Worm (Caenorhabditis elegans) whole organism, L4 larva: ENCODE measurements around the gene C05D11.5.
A peak's percentile ranks its signal among the peaks of the same experiment; 100 is the strongest.

Source experiments
- T26A8.4 ChIP-seq: fragments of 200-800 bp; sonication (Bioruptor generic); IDR thresholded peaks from 2 replicates; pipeline ENCODE4 v1.3.6; 2022; ENCODE audit warnings: missing genetic modification characterization, missing compliant biosample characterization
- Y48G9A.11 ChIP-seq: fragments of 200-800 bp; sonication (Bioruptor generic); IDR thresholded peaks from 2 replicates; pipeline ENCODE4 v1.3.6; 2022; ENCODE audit warnings: missing genetic modification reagents, missing genetic modification characterization, missing compliant biosample characterization
- Y5F2A.4 ChIP-seq: fragments of 200-800 bp; sonication (Bioruptor generic); optimal IDR thresholded peaks from 2 replicates; lab custom pipeline; 2018; ENCODE audit warnings: mild to moderate bottlenecking, missing genetic modification characterization, missing compliant biosample characterization
- Y75B8A.6 ChIP-seq: fragments of 200-800 bp; sonication (Bioruptor generic); IDR thresholded peaks from 2 replicates; pipeline ENCODE4 v1.3.6; 2022; ENCODE audit warnings: missing genetic modification reagents, missing genetic modification characterization, missing compliant biosample characterization
- ZK337.2 ChIP-seq: fragments of 200-800 bp; sonication (Bioruptor generic); IDR thresholded peaks from 2 replicates; pipeline ENCODE4 v1.3.6; 2022; ENCODE audit warnings: missing genetic modification reagents, missing genetic modification characterization, missing compliant biosample characterization
- aly-2 ChIP-seq: sonication (generic microtip); optimal IDR thresholded peaks from 2 replicates; lab custom pipeline; 2018; ENCODE audit warnings: missing biosample characterization, missing genetic modification characterization
- ama-1 ChIP-seq: fragments of 150-350 bp; optimal IDR thresholded peaks from 2 replicates; lab custom pipeline; 2014; ENCODE audit warnings: inconsistent platforms, mixed read lengths
- attf-4 ChIP-seq: sonication (generic microtip); optimal IDR thresholded peaks from 3 replicates; lab custom pipeline; 2017; ENCODE audit warnings: missing biosample characterization, missing genetic modification characterization
- ceh-20 ChIP-seq: fragments of 200-800 bp; sonication (Bioruptor generic); IDR thresholded peaks from 2 replicates; pipeline ENCODE4 v1.3.6; 2022; ENCODE audit warnings: missing genetic modification reagents, missing genetic modification characterization, missing compliant biosample characterization
- cey-2 ChIP-seq: sonication (generic microtip); optimal IDR thresholded peaks from 3 replicates; lab custom pipeline; 2017; ENCODE audit warnings: missing genetic modification characterization, mild to moderate bottlenecking, missing compliant biosample characterization, antibody characterized with exemption, borderline replicate concordance; ENCODE audit not compliant: insufficient read depth
- ctbp-1 ChIP-seq: fragments of 200-800 bp; sonication (Bioruptor generic); IDR thresholded peaks from 2 replicates; pipeline ENCODE4 v1.3.6; 2022; ENCODE audit warnings: missing genetic modification reagents, missing genetic modification characterization, missing compliant biosample characterization
- daf-16 ChIP-seq, 3 experiments: sonication (generic microtip); optimal IDR thresholded peaks; 2 replicates each; lab custom pipeline; 2016 to 2017; ENCODE audit warnings: missing genetic modification characterization in 3 of 3, missing genetic modification reagents in 3 of 3, mild to moderate bottlenecking in 2 of 3, missing compliant biosample characterization in 2 of 3, missing biosample characterization in 1 of 3, moderate library complexity in 1 of 3
- dmd-8 ChIP-seq: fragments of 200-800 bp; sonication (Bioruptor generic); IDR thresholded peaks from 2 replicates; pipeline ENCODE4 v1.3.6; 2022; ENCODE audit warnings: missing genetic modification characterization, missing compliant biosample characterization
- dpl-1 ChIP-seq: fragments of 150-350 bp; optimal IDR thresholded peaks from 2 replicates; lab custom pipeline; 2014; ENCODE audit warnings: missing biosample characterization, missing genetic modification reagents, missing genetic modification characterization
- dve-1 ChIP-seq: sonication (generic microtip); optimal IDR thresholded peaks from 2 replicates; lab custom pipeline; 2017; ENCODE audit warnings: antibody characterized with exemption, mild to moderate bottlenecking, missing genetic modification characterization, missing compliant biosample characterization; ENCODE audit not compliant: insufficient read depth
- egl-27 ChIP-seq: sonication (generic microtip); optimal IDR thresholded peaks from 3 replicates; lab custom pipeline; 2017; ENCODE audit warnings: missing biosample characterization, missing genetic modification reagents, missing genetic modification characterization
- egl-43 ChIP-seq: fragments of 200-800 bp; sonication (Bioruptor generic); IDR thresholded peaks from 2 replicates; pipeline ENCODE4 v1.3.6; 2022; ENCODE audit warnings: missing genetic modification reagents, missing genetic modification characterization, missing compliant biosample characterization
- fos-1 ChIP-seq: fragments of 150-350 bp; optimal IDR thresholded peaks from 2 replicates; lab custom pipeline; 2014; ENCODE audit warnings: missing biosample characterization, missing genetic modification characterization
- hif-1 ChIP-seq, 2 experiments: sonication (generic microtip); optimal IDR thresholded peaks; 2 replicates each; lab custom pipeline; 2016 to 2017; ENCODE audit warnings: missing compliant biosample characterization in 2 of 2, missing genetic modification characterization in 2 of 2, missing genetic modification reagents in 2 of 2, missing genotype in 2 of 2, mild to moderate bottlenecking in 1 of 2
- hlh-11 ChIP-seq: fragments of 200-800 bp; sonication (Bioruptor generic); optimal IDR thresholded peaks from 2 replicates; lab custom pipeline; 2018; ENCODE audit warnings: mild to moderate bottlenecking, missing genetic modification characterization, missing compliant biosample characterization
- hlh-30 ChIP-seq: sonication (generic microtip); optimal IDR thresholded peaks from 2 replicates; lab custom pipeline; 2017; ENCODE audit warnings: antibody characterized with exemption, mild to moderate bottlenecking, missing genetic modification characterization, missing compliant biosample characterization; ENCODE audit not compliant: insufficient read depth
- hmg-1.1 ChIP-seq: fragments of 200-800 bp; sonication (Bioruptor generic); IDR thresholded peaks from 2 replicates; pipeline ENCODE4 v1.3.6; 2022; ENCODE audit warnings: missing genetic modification reagents, missing genetic modification characterization, missing compliant biosample characterization
- jun-1 ChIP-seq: fragments of 150-350 bp; optimal IDR thresholded peaks from 2 replicates; lab custom pipeline; 2014; ENCODE audit warnings: missing biosample characterization, missing genetic modification reagents, missing genetic modification characterization
- lin-1 ChIP-seq: fragments of 200-800 bp; sonication (Bioruptor generic); IDR thresholded peaks from 2 replicates; pipeline ENCODE4 v1.3.6; 2022; ENCODE audit warnings: missing genetic modification reagents, missing genetic modification characterization, missing compliant biosample characterization
- lin-13 ChIP-seq: fragments of 150-350 bp; optimal IDR thresholded peaks from 2 replicates; lab custom pipeline; 2014; ENCODE audit warnings: missing biosample characterization, missing genetic modification reagents, missing genetic modification characterization
- lin-38 ChIP-seq: fragments of 200-800 bp; sonication (Bioruptor generic); IDR thresholded peaks from 2 replicates; pipeline ENCODE4 v1.3.6; 2022; ENCODE audit warnings: missing genetic modification reagents, missing genetic modification characterization, missing compliant biosample characterization
- lir-3 ChIP-seq: sonication (generic microtip); optimal IDR thresholded peaks from 2 replicates; lab custom pipeline; 2016; ENCODE audit warnings: mild to moderate bottlenecking, missing genetic modification characterization, missing compliant biosample characterization
- lsy-2 ChIP-seq, 2 experiments: fragments of 150-350 bp in 1 of 2; sonication (generic microtip) in 1 of 2; optimal IDR thresholded peaks; 2 replicates each; lab custom pipeline; 2014 to 2017; ENCODE audit warnings: missing biosample characterization in 2 of 2, missing genetic modification characterization in 2 of 2
- mdl-1 ChIP-seq, 2 experiments: fragments of 150-350 bp in 1 of 2; sonication (generic microtip) in 1 of 2; optimal IDR thresholded peaks; 2 replicates each; lab custom pipeline; 2014 to 2017; ENCODE audit warnings: missing biosample characterization in 2 of 2, missing genetic modification characterization in 2 of 2
- mep-1 ChIP-seq: fragments of 150-350 bp; sonication (generic microtip); optimal IDR thresholded peaks from 3 replicates; lab custom pipeline; 2014; ENCODE audit warnings: missing biosample characterization, missing genetic modification characterization
- mes-2 ChIP-seq: sonication (generic microtip); optimal IDR thresholded peaks from 2 replicates; lab custom pipeline; 2016; ENCODE audit warnings: missing genotype, mild to moderate bottlenecking, missing genetic modification characterization, missing compliant biosample characterization; ENCODE audit not compliant: poor library complexity, severe bottlenecking
- mxl-3 ChIP-seq: fragments of 200-800 bp; sonication (Bioruptor generic); optimal IDR thresholded peaks from 2 replicates; lab custom pipeline; 2018; ENCODE audit warnings: mild to moderate bottlenecking, missing genetic modification characterization, missing compliant biosample characterization
- nhr-102 ChIP-seq: sonication (generic microtip); optimal IDR thresholded peaks from 2 replicates; lab custom pipeline; 2016; ENCODE audit warnings: mild to moderate bottlenecking, missing genetic modification characterization, moderate library complexity, missing compliant biosample characterization
- nhr-11 ChIP-seq: fragments of 150-350 bp; optimal IDR thresholded peaks from 2 replicates; lab custom pipeline; 2014; ENCODE audit warnings: missing biosample characterization, missing genetic modification characterization
- nhr-111 ChIP-seq: fragments of 200-800 bp; sonication (Bioruptor generic); optimal IDR thresholded peaks from 2 replicates; lab custom pipeline; 2018; ENCODE audit warnings: mild to moderate bottlenecking, missing genetic modification characterization, missing compliant biosample characterization
- nhr-25 ChIP-seq: sonication (generic microtip); optimal IDR thresholded peaks from 2 replicates; lab custom pipeline; 2017; ENCODE audit warnings: missing genetic modification characterization, mild to moderate bottlenecking, missing compliant biosample characterization, antibody characterized with exemption, moderate library complexity, borderline replicate concordance; ENCODE audit not compliant: insufficient read depth
- nhr-28 ChIP-seq: fragments of 150-350 bp; optimal IDR thresholded peaks from 2 replicates; lab custom pipeline; 2014; ENCODE audit warnings: missing biosample characterization, missing genetic modification characterization
- nhr-42 ChIP-seq: fragments of 200-800 bp; sonication (Bioruptor generic); IDR thresholded peaks from 2 replicates; pipeline ENCODE4 v1.3.6; 2022; ENCODE audit warnings: missing genetic modification characterization, missing compliant biosample characterization
- nhr-6 ChIP-seq: fragments of 150-350 bp; optimal IDR thresholded peaks from 2 replicates; lab custom pipeline; 2014; ENCODE audit warnings: missing biosample characterization, missing genetic modification characterization
- nhr-77 ChIP-seq: fragments of 150-350 bp; optimal IDR thresholded peaks from 2 replicates; lab custom pipeline; 2014; ENCODE audit warnings: missing biosample characterization, missing genetic modification characterization
- php-3 ChIP-seq: fragments of 200-800 bp; sonication (Bioruptor generic); IDR thresholded peaks from 2 replicates; pipeline ENCODE4 v1.3.6; 2022; ENCODE audit warnings: missing genetic modification reagents, missing genetic modification characterization, missing compliant biosample characterization
- pqm-1 ChIP-seq: sonication (generic microtip); optimal IDR thresholded peaks from 2 replicates; lab custom pipeline; 2017; ENCODE audit warnings: missing biosample characterization, missing genetic modification characterization
- snpc-1.2 ChIP-seq: fragments of 200-800 bp; sonication (Bioruptor generic); IDR thresholded peaks from 2 replicates; pipeline ENCODE4 v1.3.6; 2022; ENCODE audit warnings: missing genetic modification reagents, missing genetic modification characterization, missing compliant biosample characterization
- tra-1 ChIP-seq: fragments of 200-800 bp; sonication (Bioruptor generic); IDR thresholded peaks from 2 replicates; pipeline ENCODE4 v1.3.6; 2022; ENCODE audit warnings: missing genetic modification reagents, missing genetic modification characterization, missing compliant biosample characterization
- unc-62 ChIP-seq, 3 experiments: fragments of 150-350 bp in 1 of 3; sonication (generic microtip); optimal IDR thresholded peaks in 2 of 3; peaks in 1 of 3; 1 replicate in 1 of 3; 2 replicates in 2 of 3; lab custom pipeline; 2014 to 2017; ENCODE audit warnings: missing biosample characterization in 3 of 3, missing genetic modification characterization in 3 of 3, missing genetic modification reagents in 3 of 3, missing genotype in 1 of 3
- zfp-3 ChIP-seq: fragments of 200-800 bp; sonication (Bioruptor generic); conservative IDR thresholded peaks from 2 replicates; pipeline ENCODE4 v1.3.6; 2022; ENCODE audit warnings: missing genetic modification reagents, missing genetic modification characterization, missing compliant biosample characterization
- zip-2 ChIP-seq: fragments of 150-350 bp; optimal IDR thresholded peaks from 2 replicates; lab custom pipeline; 2014; ENCODE audit warnings: missing biosample characterization, missing genetic modification characterization
- ztf-11 ChIP-seq: fragments of 150-350 bp; optimal IDR thresholded peaks from 2 replicates; lab custom pipeline; 2014; ENCODE audit warnings: missing biosample characterization, missing genetic modification characterization
- ztf-7 ChIP-seq: fragments of 150-350 bp; optimal IDR thresholded peaks from 2 replicates; lab custom pipeline; 2014; ENCODE audit warnings: missing biosample characterization, missing genetic modification characterization

The C05D11.5 gene

DNA sequence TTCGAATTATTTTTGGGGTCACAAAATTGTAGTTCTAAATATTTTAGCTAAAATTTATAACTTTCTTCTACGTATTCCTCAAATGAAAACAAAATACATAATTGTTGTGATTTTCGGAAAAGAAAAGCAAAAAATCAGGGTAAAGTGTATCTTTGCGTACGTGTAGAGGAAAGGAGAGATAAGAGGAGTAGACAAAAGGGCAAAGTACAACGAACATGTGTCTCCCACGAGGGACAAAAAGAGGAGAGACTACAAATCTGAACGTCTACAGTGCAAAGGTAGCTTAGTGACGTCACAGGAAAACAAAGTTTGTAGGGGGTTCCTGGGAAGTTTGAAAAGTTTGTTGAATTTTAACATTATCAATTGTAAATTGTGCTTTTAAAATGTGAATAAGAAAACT is 35.7 kb upstream of the C05D11.5 start:
- TF ChIP-seq lir-3 (tag; lab: Kevin White, UChicago), result no peak
- 0 out of 2 replicates have a peak, but pooled peaks have one; percentile 26 for TF ChIP-seq T26A8.4 (GFP tag; lab: Robert Waterston, UW)
- TF ChIP-seq dmd-8 (GFP tag; lab: Robert Waterston, UW), result no peak
- TF ChIP-seq nhr-111 (GFP tag; lab: Kevin White, UChicago), result no peak
- TF ChIP-seq hif-1 (tag; optimal IDR thresholded peaks at IDR 0.05; lab: Kevin White, UChicago), result peak; percentile 6 to 63
- TF ChIP-seq aly-2, result no peak
- TF ChIP-seq nhr-102, result peak; percentile 26
- TF ChIP-seq unc-62 (GFP tag; optimal IDR thresholded peaks at IDR 0.05 in 1 of 2; lab: Kevin White, UChicago), result no peak
- TF ChIP-seq unc-62 (tag; optimal IDR thresholded peaks at IDR 0.05; lab: Kevin White, UChicago), result no peak
- no peak for TF ChIP-seq ztf-11 (tag; lab: Kevin White, UChicago)
- TF ChIP-seq nhr-42, result 0 out of 2 replicates have a peak, but pooled peaks have one; percentile 22
- TF ChIP-seq mdl-1 (tag; optimal IDR thresholded peaks at IDR 0.05; lab: Kevin White, UChicago), result peak; percentile 57 to 93
- peak in 1 of 2 experiments; percentile 73 for TF ChIP-seq lsy-2 (tag; optimal IDR thresholded peaks at IDR 0.05; lab: Kevin White, UChicago)
- peak; percentile 79 for TF ChIP-seq dve-1
- TF ChIP-seq ztf-7, result no peak
- no peak for TF ChIP-seq egl-27
- TF ChIP-seq ceh-20 (GFP tag; lab: Robert Waterston, UW), result no peak
- TF ChIP-seq zfp-3 (GFP tag; lab: Robert Waterston, UW), result no peak
- peak; percentile 89 for TF ChIP-seq hlh-11 (tag; lab: Kevin White, UChicago)
- TF ChIP-seq hmg-1.1 (GFP tag; lab: Robert Waterston, UW), result peak; percentile 54
- TF ChIP-seq egl-43 (GFP tag; lab: Robert Waterston, UW), result no peak
- TF ChIP-seq Y75B8A.6, result no peak
- peak; percentile 1 for TF ChIP-seq pqm-1 (tag; lab: Kevin White, UChicago)
- TF ChIP-seq mxl-3, result peak; percentile 89
- TF ChIP-seq nhr-6 (tag; lab: Kevin White, UChicago), result peak; percentile 33
- TF ChIP-seq attf-4 (tag; lab: Kevin White, UChicago), result no peak
- peak; percentile 82 for TF ChIP-seq tra-1
- peak; percentile 33 for TF ChIP-seq dpl-1 (GFP tag; lab: Kevin White, UChicago)
- TF ChIP-seq ctbp-1 (GFP tag; lab: Robert Waterston, UW), result no peak
- TF ChIP-seq lin-13 (GFP tag; lab: Kevin White, UChicago), result peak; percentile 52
- no peak for TF ChIP-seq zip-2 (tag; lab: Kevin White, UChicago)
- TF ChIP-seq nhr-25 (tag; lab: Kevin White, UChicago), result no peak
- peak; percentile 82 for TF ChIP-seq hlh-30
- TF ChIP-seq mes-2 (tag; lab: Kevin White, UChicago), result peak; percentile 52
- TF ChIP-seq cey-2 (tag; lab: Kevin White, UChicago), result peak; percentile 24
- TF ChIP-seq jun-1 (tag; lab: Kevin White, UChicago), result peak; percentile 36
- TF ChIP-seq nhr-11 (tag; lab: Kevin White, UChicago), result peak; percentile 78
- peak; percentile 61 for TF ChIP-seq mep-1 (tag; lab: Kevin White, UChicago)
- TF ChIP-seq nhr-28 (tag; lab: Kevin White, UChicago), result peak; percentile 93
- no peak for TF ChIP-seq ZK337.2 (GFP tag; lab: Robert Waterston, UW)
- TF ChIP-seq Y5F2A.4 (GFP tag; lab: Kevin White, UChicago), result no peak
- peak; percentile 50 for TF ChIP-seq lin-38
- TF ChIP-seq Y48G9A.11, result no peak
- peak; percentile 44 for TF ChIP-seq nhr-77 (tag; lab: Kevin White, UChicago)
- peak; percentile 7 for TF ChIP-seq ama-1 (lab: Kevin White, UChicago)
- no peak for TF ChIP-seq php-3 (GFP tag; lab: Robert Waterston, UW)
- no peak for TF ChIP-seq snpc-1.2 (GFP tag; lab: Robert Waterston, UW)
- TF ChIP-seq fos-1 (tag; lab: Kevin White, UChicago), result no peak
- peak; percentile 39; the same call in 1 of the 2 replicates for TF ChIP-seq lin-1 (GFP tag; lab: Robert Waterston, UW)
- TF ChIP-seq daf-16 (GFP tag; optimal IDR thresholded peaks at IDR 0.05; lab: Kevin White, UChicago), result peak; percentile 51 to 55
- peak; percentile 57 for TF ChIP-seq daf-16 (tag; optimal IDR thresholded peaks at IDR 0.05; lab: Kevin White, UChicago)
